Worm (Caenorhabditis elegans) whole organism, early embryonic: Measurements from ENCODE around the gene lido-15.

ENCODE experiments used
- F13C5.2 ChIP-seq: sonication (generic microtip); optimal IDR thresholded peaks from 2 replicates; lab custom pipeline; 2017; ENCODE audit warnings: mild to moderate bottlenecking, missing genetic modification characterization, inconsistent platforms, missing compliant biosample characterization
- ama-1 ChIP-seq: fragments of 150-350 bp; optimal IDR thresholded peaks from 2 replicates; lab custom pipeline; 2014
- hmg-4 ChIP-seq: fragments of 200-800 bp; sonication (Bioruptor generic); optimal IDR thresholded peaks from 2 replicates; lab custom pipeline; 2018; ENCODE audit warnings: mild to moderate bottlenecking, missing genetic modification characterization, missing compliant biosample characterization
- pes-1 ChIP-seq: fragments of 200-800 bp; sonication (Bioruptor generic); IDR thresholded peaks from 2 replicates; pipeline ENCODE4 v1.3.6; 2022; ENCODE audit warnings: missing genetic modification reagents, missing genetic modification characterization, missing compliant biosample characterization
- scrt-1 ChIP-seq: fragments of 200-800 bp; sonication (Bioruptor generic); IDR thresholded peaks from 2 replicates; pipeline ENCODE4 v1.3.6; 2022; ENCODE audit warnings: missing genetic modification characterization, missing compliant biosample characterization

ce11 chrII:3775719-3776118 lies 36.4 kb upstream of the lido-15 start, which contains the start of gene T24E12.3:
- TF ChIP-seq F13C5.2 (tag; lab: Kevin White, UChicago) (no peak), scrt-1 (GFP tag; lab: Robert Waterston, UW) (no peak), ama-1 (lab: Kevin White, UChicago) (no peak), pes-1 (GFP tag; lab: Robert Waterston, UW) (no peak), hmg-4 (GFP tag; lab: Kevin White, UChicago) (no peak)
